Fruit fly (Drosophila melanogaster): ENCODE data around the gene Smg5.

The Smg5 gene

DNA sequence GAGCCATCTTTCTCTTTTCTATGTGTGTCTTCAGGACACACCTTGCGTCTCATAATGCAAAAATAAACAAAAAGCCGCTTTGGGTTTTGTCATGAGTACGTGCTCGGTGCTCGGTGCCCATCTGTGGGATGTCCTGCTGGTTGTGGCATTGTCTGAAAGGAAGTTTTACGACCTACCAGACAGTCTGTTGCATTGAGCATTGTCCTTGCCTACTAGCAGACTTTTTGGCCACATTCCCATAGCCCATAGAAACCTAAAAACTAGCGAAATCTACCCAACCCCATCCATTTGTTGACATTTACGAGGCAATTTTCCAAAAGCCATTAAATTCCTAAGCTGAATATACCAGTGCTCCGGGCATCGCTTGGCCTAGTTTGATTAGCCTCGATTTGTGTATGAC lies 53.4 kb downstream of the Smg5 start:
- TF ChIP-seq CG17801 (GFP tag; optimal IDR thresholded peaks at IDR 0.05; ENCODE audit: partially characterized antibody), result no peak

DNA sequence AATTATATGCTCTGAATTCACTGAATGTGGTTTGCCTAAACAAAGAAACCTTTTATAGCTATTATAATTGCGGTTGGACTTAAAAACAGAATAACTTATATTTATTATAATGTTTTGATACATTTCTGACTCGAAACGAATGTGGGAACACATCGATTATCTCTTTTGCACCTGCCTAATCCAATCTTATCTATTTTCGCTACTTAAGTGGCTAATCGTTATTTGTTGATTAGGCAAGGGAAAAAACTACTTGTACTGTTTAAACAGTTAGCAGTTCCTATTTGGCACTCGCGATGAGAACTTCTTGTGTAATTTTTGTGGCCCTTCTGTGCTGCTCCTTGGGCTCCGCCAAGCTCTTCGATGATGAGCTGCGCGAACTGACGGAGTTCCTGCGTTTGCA lies 55.3 kb downstream of the Smg5 start, which contains the start of gene CG7968:
TSS of gene CG7968 (plus strand) at position 276 of the 400 bp plus-strand sequence.
- no peak for TF ChIP-seq CG17801 (GFP tag; optimal IDR thresholded peaks at IDR 0.05; ENCODE audit: partially characterized antibody)

All from ovary, adult (tissue).